7 fruit fly cellular contexts compared by ENCODE assay signal in the genomic region with DNA sequence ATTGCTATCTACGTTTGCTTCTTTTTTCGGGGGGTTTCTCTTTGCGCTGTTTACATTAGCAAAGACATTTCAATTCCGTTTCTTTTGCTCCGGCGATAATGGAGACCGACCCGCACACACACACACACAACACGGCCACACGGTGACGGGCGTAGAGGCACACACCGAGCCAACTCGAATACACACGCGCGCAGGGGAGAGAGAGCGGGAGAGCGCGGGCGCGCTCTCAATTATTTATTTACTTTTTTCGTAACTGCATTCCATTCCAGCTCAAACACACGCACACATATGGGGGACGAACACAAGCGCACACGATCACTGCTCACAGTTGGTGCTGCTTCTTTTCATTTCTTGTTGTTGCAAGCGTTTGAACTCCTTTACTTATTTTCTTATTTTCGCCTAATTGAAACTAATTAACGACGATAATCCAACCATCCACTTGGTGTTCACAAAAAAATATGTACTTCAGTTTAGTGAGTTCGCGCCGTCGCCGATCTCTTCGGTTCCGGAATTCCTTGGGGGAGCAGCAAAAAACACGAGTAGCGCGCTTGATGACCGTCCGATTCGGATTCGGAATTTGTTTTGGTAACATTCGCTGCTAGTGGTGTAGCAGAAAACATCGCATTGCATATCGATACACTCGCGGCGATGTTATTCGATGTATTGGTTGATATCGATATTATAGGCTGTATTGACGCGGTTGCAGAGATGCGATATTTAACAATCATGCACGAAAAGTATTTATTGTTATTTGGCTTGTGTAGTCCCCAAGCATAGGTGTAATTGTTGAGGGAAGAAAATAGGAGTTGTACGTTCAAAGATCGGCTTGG.
TF ChIP-seq lines count a peak whose summit lies in the region.

A gene (minus strand): TSS at position 591 of the 830 bp plus-strand sequence.

- peak; percentile 24 to 58 for TF ChIP-seq CTCF in S2 (optimal IDR thresholded peaks at IDR 0.05; lab: Kevin White, UChicago)
- no peak for TF ChIP-seq CTCF in whole organism, embryonic (GFP tag; optimal IDR thresholded peaks at IDR 0.05; lab: Kevin White, UChicago)

TF ChIP-seq in whole organism, 6 proteins besides CTCF, POLR2A, EP300 and RAD21:
- TF ChIP-seq usp (GFP tag; optimal IDR thresholded peaks at IDR 0.05; lab: Kevin White, UChicago) (no peak), Dll (optimal IDR thresholded peaks at IDR 0.05; lab: Kevin White, UChicago) (peak; percentile 86), CG8478 (optimal IDR thresholded peaks at IDR 0.05; lab: Kevin White, UChicago) (no peak), EcR (GFP tag; optimal IDR thresholded peaks at IDR 0.05; lab: Kevin White, UChicago) (no peak), pan (optimal IDR thresholded peaks at IDR 0.05; lab: Kevin White, UChicago) (no peak)

TF ChIP-seq in whole organism, adult, 20 proteins besides CTCF, POLR2A, EP300 and RAD21 (continues in another document):
- TF ChIP-seq toe (GFP tag; optimal IDR thresholded peaks at IDR 0.05; lab: Kevin White, UChicago) (peak; percentile 67), CG12768 (GFP tag; optimal IDR thresholded peaks at IDR 0.05; lab: Kevin White, UChicago) (peak; percentile 62), ovo (GFP tag; optimal IDR thresholded peaks at IDR 0.05; lab: Kevin White, UChicago) (peak; percentile 22), Clk (GFP tag; optimal IDR thresholded peaks at IDR 0.05; lab: Kevin White, UChicago) (peak; percentile 55), Hr96 (GFP tag; optimal IDR thresholded peaks at IDR 0.05; lab: Kevin White, UChicago) (peak; percentile 62), cic (GFP tag; optimal IDR thresholded peaks at IDR 0.05; lab: Kevin White, UChicago) (peak; percentile 54), CG11617 (GFP tag; optimal IDR thresholded peaks at IDR 0.05; lab: Kevin White, UChicago) (peak; percentile 60), CG7045 (GFP tag; optimal IDR thresholded peaks at IDR 0.05; lab: Kevin White, UChicago) (peak; percentile 43), kay (GFP tag; lab: Kevin White, UChicago; ENCODE audit: borderline replicate concordance) (no peak), CG5204 (GFP tag; optimal IDR thresholded peaks at IDR 0.05; lab: Kevin White, UChicago) (no peak), CG14711 (tag; optimal IDR thresholded peaks at IDR 0.05; lab: Kevin White, UChicago) (peak; percentile 49), CG1620 (GFP tag; optimal IDR thresholded peaks at IDR 0.05; lab: Kevin White, UChicago) (peak; percentile 53), Mnt (GFP tag; optimal IDR thresholded peaks at IDR 0.05; lab: Kevin White, UChicago) (peak; percentile 83), bab1 (GFP tag; optimal IDR thresholded peaks at IDR 0.05; lab: Kevin White, UChicago) (peak; percentile 52), cnc (optimal IDR thresholded peaks at IDR 0.05; lab: Kevin White, UChicago) (no peak)

TF ChIP-seq in whole organism, embryonic, 481 proteins besides CTCF, POLR2A, EP300 and RAD21 (continues in another document):
- TF ChIP-seq yki (optimal IDR thresholded peaks at IDR 0.05; lab: Kevin White, UChicago): peak; percentile 80
- TF ChIP-seq dan (GFP tag; IDR thresholded peaks at IDR 0.05; lab: Robert Waterston, UW): no peak
- peak; percentile 53 for TF ChIP-seq CG9817 (tag; optimal IDR thresholded peaks at IDR 0.05; lab: Kevin White, UChicago)
- peak; percentile 58 for TF ChIP-seq CG1602 (GFP tag; optimal IDR thresholded peaks at IDR 0.05; lab: Kevin White, UChicago)
- peak; percentile 76 for TF ChIP-seq CG9797 (GFP tag; optimal IDR thresholded peaks at IDR 0.05; lab: Kevin White, UChicago)
- TF ChIP-seq HmgD (GFP tag; optimal IDR thresholded peaks at IDR 0.05; lab: Kevin White, UChicago): peak; percentile 95
- peak; percentile 30 for TF ChIP-seq trh (GFP tag; optimal IDR thresholded peaks at IDR 0.05; lab: Kevin White, UChicago)
- peak; percentile 63 for TF ChIP-seq CG2678 (tag; optimal IDR thresholded peaks at IDR 0.05; lab: Kevin White, UChicago)
- no peak for TF ChIP-seq CG11560 (tag; IDR thresholded peaks at IDR 0.05; lab: Robert Waterston, UW)
- no peak for TF ChIP-seq vnd (GFP tag; IDR thresholded peaks at IDR 0.05; lab: Robert Waterston, UW; ENCODE audit: partially characterized antibody)
- TF ChIP-seq tio (GFP tag; optimal IDR thresholded peaks at IDR 0.05; lab: Kevin White, UChicago): peak; percentile 8
- TF ChIP-seq cad (GFP tag; optimal IDR thresholded peaks at IDR 0.05; lab: Kevin White, UChicago): no peak
- no peak for TF ChIP-seq pita (GFP tag; optimal IDR thresholded peaks at IDR 0.05; lab: Kevin White, UChicago)
- peak; percentile 84 for TF ChIP-seq pros (GFP tag; optimal IDR thresholded peaks at IDR 0.05; lab: Kevin White, UChicago)
- no peak for TF ChIP-seq Abd-B (GFP tag; optimal IDR thresholded peaks at IDR 0.05; lab: Kevin White, UChicago)
- no peak for TF ChIP-seq CG31224 (GFP tag; IDR thresholded peaks at IDR 0.05; lab: Robert Waterston, UW)

TF ChIP-seq in whole organism, prepupa, 60 proteins besides CTCF, POLR2A, EP300 and RAD21 (continues in another document):
- TF ChIP-seq lz (GFP tag; optimal IDR thresholded peaks at IDR 0.05; lab: Kevin White, UChicago) (peak; percentile 65), esn (GFP tag; optimal IDR thresholded peaks at IDR 0.05; lab: Kevin White, UChicago) (peak; percentile 57), Hr38 (GFP tag; optimal IDR thresholded peaks at IDR 0.05; lab: Kevin White, UChicago) (no peak), topi (GFP tag; optimal IDR thresholded peaks at IDR 0.05; lab: Kevin White, UChicago) (peak; percentile 46), CG34406 (GFP tag; optimal IDR thresholded peaks at IDR 0.05; lab: Kevin White, UChicago) (no peak), Smox (GFP tag; optimal IDR thresholded peaks at IDR 0.05; lab: Kevin White, UChicago) (peak; percentile 39), CG16779 (tag; optimal IDR thresholded peaks at IDR 0.05; lab: Kevin White, UChicago) (no peak), fkh (GFP tag; optimal IDR thresholded peaks at IDR 0.05; lab: Kevin White, UChicago) (peak; percentile 98), Sox15 (GFP tag; optimal IDR thresholded peaks at IDR 0.05; lab: Kevin White, UChicago) (peak; percentile 43), CG9139 (GFP tag; optimal IDR thresholded peaks at IDR 0.05; lab: Kevin White, UChicago) (peak; percentile 33), dsx (GFP tag; optimal IDR thresholded peaks at IDR 0.05; lab: Kevin White, UChicago; ENCODE audit: poor library complexity, severe bottlenecking) (peak; percentile 33), spab (GFP tag; optimal IDR thresholded peaks at IDR 0.05; lab: Kevin White, UChicago) (no peak), CG8632 (GFP tag; optimal IDR thresholded peaks at IDR 0.05; lab: Kevin White, UChicago) (no peak), dac (GFP tag; optimal IDR thresholded peaks at IDR 0.05; lab: Kevin White, UChicago) (no peak), CG10669 (GFP tag; optimal IDR thresholded peaks at IDR 0.05; lab: Kevin White, UChicago) (peak; percentile 23), CG10631 (GFP tag; optimal IDR thresholded peaks at IDR 0.05; lab: Kevin White, UChicago) (peak; percentile 52)

TF ChIP-seq in whole organism, pupa, 21 proteins besides CTCF, POLR2A, EP300 and RAD21:
- TF ChIP-seq CG8159 (tag; optimal IDR thresholded peaks at IDR 0.05; lab: Kevin White, UChicago) (peak; percentile 67), CG13204 (GFP tag; optimal IDR thresholded peaks at IDR 0.05; lab: Kevin White, UChicago) (peak; percentile 58), Snoo (tag; optimal IDR thresholded peaks at IDR 0.05; lab: Kevin White, UChicago) (peak; percentile 15), Pif1A (GFP tag; optimal IDR thresholded peaks at IDR 0.05; lab: Kevin White, UChicago) (peak; percentile 1), fd96Ca (GFP tag; IDR thresholded peaks at IDR 0.05; lab: Robert Waterston, UW) (no peak), CG10348 (GFP tag; IDR thresholded peaks at IDR 0.05; lab: Robert Waterston, UW) (no peak), rn (GFP tag; IDR thresholded peaks at IDR 0.05; lab: Robert Waterston, UW) (no peak), CG34367 (tag; optimal IDR thresholded peaks at IDR 0.05; lab: Kevin White, UChicago) (no peak), CG15710 (tag; optimal IDR thresholded peaks at IDR 0.05; lab: Kevin White, UChicago) (peak; percentile 51), EcR (GFP tag; optimal IDR thresholded peaks at IDR 0.05; lab: Kevin White, UChicago) (peak; percentile 67), CG17806 (tag; optimal IDR thresholded peaks at IDR 0.05; lab: Kevin White, UChicago) (peak; percentile 43), CG8301 (tag; optimal IDR thresholded peaks at IDR 0.05; lab: Kevin White, UChicago) (peak; percentile 45), CG9948 (tag; optimal IDR thresholded peaks at IDR 0.05; lab: Kevin White, UChicago) (peak; percentile 34)
TF ChIP-seq in whole organism, pupa: peak in this region for 9.

TF ChIP-seq in whole organism, wandering third instar larva, 38 proteins besides CTCF, POLR2A, EP300 and RAD21 (continues in another document):
- TF ChIP-seq Hr78 (GFP tag; optimal IDR thresholded peaks at IDR 0.05; lab: Kevin White, UChicago) (peak; percentile 84), dl (GFP tag; optimal IDR thresholded peaks at IDR 0.05; lab: Kevin White, UChicago; ENCODE audit: insufficient read depth in 1 of 2, partially characterized antibody in 2 of 2) (peak; percentile 82 to 86), Dif (GFP tag; optimal IDR thresholded peaks at IDR 0.05; lab: Kevin White, UChicago; ENCODE audit: partially characterized antibody) (peak; percentile 88), jim (GFP tag; optimal IDR thresholded peaks at IDR 0.05; lab: Kevin White, UChicago) (peak; percentile 74), Rel (GFP tag; optimal IDR thresholded peaks at IDR 0.05; lab: Kevin White, UChicago) (no peak), Rel (tag; optimal IDR thresholded peaks at IDR 0.05; lab: Kevin White, UChicago) (peak; percentile 97), rgr (GFP tag; optimal IDR thresholded peaks at IDR 0.05; lab: Kevin White, UChicago) (peak; percentile 51), Mio (GFP tag; optimal IDR thresholded peaks at IDR 0.05; lab: Kevin White, UChicago) (no peak), Hr83 (GFP tag; optimal IDR thresholded peaks at IDR 0.05; lab: Kevin White, UChicago; ENCODE audit: poor library complexity, severe bottlenecking) (peak; percentile 60), brk (GFP tag; optimal IDR thresholded peaks at IDR 0.05; lab: Kevin White, UChicago) (peak; percentile 37), GATAd (GFP tag; optimal IDR thresholded peaks at IDR 0.05; lab: Kevin White, UChicago) (no peak), dsf (GFP tag; optimal IDR thresholded peaks at IDR 0.05; lab: Kevin White, UChicago; ENCODE audit: borderline replicate concordance) (no peak), CG32264 (GFP tag; optimal IDR thresholded peaks at IDR 0.05; lab: Kevin White, UChicago) (no peak), sage (GFP tag; optimal IDR thresholded peaks at IDR 0.05; lab: Kevin White, UChicago) (no peak), fru (GFP tag; optimal IDR thresholded peaks at IDR 0.05; lab: Kevin White, UChicago) (peak; percentile 65), usp (GFP tag; optimal IDR thresholded peaks at IDR 0.05; lab: Kevin White, UChicago) (no peak), dmrt93B (GFP tag; optimal IDR thresholded peaks at IDR 0.05; lab: Kevin White, UChicago) (peak; percentile 46), CrebA (GFP tag; optimal IDR thresholded peaks at IDR 0.05; lab: Kevin White, UChicago; ENCODE audit: borderline replicate concordance) (no peak), psq (GFP tag; optimal IDR thresholded peaks at IDR 0.05; lab: Kevin White, UChicago) (peak; percentile 57), Abd-B (GFP tag; optimal IDR thresholded peaks at IDR 0.05; lab: Kevin White, UChicago) (no peak)
